Fruit fly (Drosophila melanogaster) whole organism, embryonic: ENCODE measurements around the gene CG33723.

Experiments used
- BtbVII ChIP-seq: fragments of 200-800 bp; sonication (Bioruptor generic); optimal IDR thresholded peaks from 3 replicates; lab custom pipeline; 2017; ENCODE audit warnings: missing biosample characterization, mild to moderate bottlenecking, missing genetic modification characterization
- CG10209 ChIP-seq: fragments of 200-800 bp; sonication (Bioruptor generic); optimal IDR thresholded peaks from 3 replicates; lab custom pipeline; 2017; ENCODE audit warnings: missing biosample characterization, mild to moderate bottlenecking, missing genetic modification characterization, missing genetic modification reagents
- CG11247 ChIP-seq: fragments of 200-800 bp; sonication (Bioruptor generic); IDR thresholded peaks from 2 replicates; pipeline ENCODE4 v1.3.6; 2022; ENCODE audit warnings: missing biosample characterization, missing genetic modification characterization
- CG12071 ChIP-seq: fragments of 200-800 bp; sonication (Bioruptor generic); optimal IDR thresholded peaks from 3 replicates; lab custom pipeline; 2018; ENCODE audit warnings: missing biosample characterization, mild to moderate bottlenecking, missing genetic modification characterization
- CG12744 ChIP-seq: fragments of 200-800 bp; sonication (Bioruptor generic); optimal IDR thresholded peaks from 2 replicates; lab custom pipeline; 2016; ENCODE audit warnings: missing biosample characterization, missing genetic modification characterization
- CG14441 ChIP-seq: fragments of 200-800 bp; sonication (Bioruptor generic); IDR thresholded peaks from 2 replicates; pipeline ENCODE4 v1.3.6; 2022; ENCODE audit warnings: missing biosample characterization, missing genetic modification characterization
- CG14965 ChIP-seq: fragments of 200-800 bp; sonication (Bioruptor generic); optimal IDR thresholded peaks from 2 replicates; lab custom pipeline; 2016; ENCODE audit warnings: missing biosample characterization, missing genetic modification characterization, borderline replicate concordance
- CG15073 ChIP-seq: fragments of 200-800 bp; sonication (Bioruptor generic); optimal IDR thresholded peaks from 2 replicates; lab custom pipeline; 2016; ENCODE audit warnings: missing biosample characterization, missing genetic modification characterization
- CG15269 ChIP-seq: fragments of 200-800 bp; sonication (Bioruptor generic); optimal IDR thresholded peaks from 2 replicates; lab custom pipeline; 2018; ENCODE audit warnings: missing biosample characterization, mild to moderate bottlenecking, missing genetic modification characterization, moderate library complexity
- CG18599 ChIP-seq: fragments of 200-800 bp; sonication (Bioruptor generic); optimal IDR thresholded peaks from 3 replicates; lab custom pipeline; 2017; ENCODE audit warnings: missing biosample characterization, missing genetic modification characterization, mild to moderate bottlenecking, moderate library complexity, missing genetic modification reagents
- CG2678 ChIP-seq: fragments of 200-800 bp; sonication (Bioruptor generic); optimal IDR thresholded peaks from 3 replicates; lab custom pipeline; 2019; ENCODE audit warnings: missing biosample characterization, mild to moderate bottlenecking, missing genetic modification characterization, moderate library complexity
- CG2875 ChIP-seq: fragments of 200-800 bp; sonication (Bioruptor generic); optimal IDR thresholded peaks from 2 replicates; lab custom pipeline; 2017; ENCODE audit warnings: missing biosample characterization, mild to moderate bottlenecking, missing genetic modification characterization, missing genetic modification reagents
- CG34422 ChIP-seq: fragments of 200-800 bp; sonication (Bioruptor generic); IDR thresholded peaks from 3 replicates; pipeline ENCODE4 v1.3.6; 2022; ENCODE audit warnings: missing biosample characterization, missing genetic modification characterization
- CG3847 ChIP-seq: fragments of 200-800 bp; sonication (Bioruptor generic); IDR thresholded peaks from 2 replicates; pipeline ENCODE4 v1.3.6; 2022; ENCODE audit warnings: missing biosample characterization, missing genetic modification characterization
- CG4360 ChIP-seq: fragments of 200-800 bp; sonication (Bioruptor generic); IDR thresholded peaks from 2 replicates; pipeline ENCODE4 v1.3.6; 2022; ENCODE audit warnings: missing biosample characterization, missing genetic modification characterization
- CG7271 ChIP-seq: fragments of 200-800 bp; sonication (Bioruptor generic); optimal IDR thresholded peaks from 2 replicates; lab custom pipeline; 2018; ENCODE audit warnings: missing biosample characterization, mild to moderate bottlenecking, missing genetic modification characterization, moderate library complexity
- CG7372 ChIP-seq: fragments of 200-800 bp; sonication (Bioruptor generic); IDR thresholded peaks from 2 replicates; pipeline ENCODE4 v1.3.6; 2022; ENCODE audit warnings: missing biosample characterization, missing genetic modification characterization
- CG7786 ChIP-seq: fragments of 200-800 bp; sonication (Bioruptor generic); optimal IDR thresholded peaks from 2 replicates; lab custom pipeline; 2016; ENCODE audit warnings: missing biosample characterization, missing genetic modification characterization
- CG7963 ChIP-seq: fragments of 200-800 bp; sonication (Bioruptor generic); IDR thresholded peaks from 3 replicates; pipeline ENCODE4 v1.3.6; 2022; ENCODE audit warnings: missing biosample characterization, missing genetic modification characterization; ENCODE audit not compliant: partially characterized antibody
- CkIIα-i1 ChIP-seq: fragments of 200-800 bp; sonication (Bioruptor generic); IDR thresholded peaks from 2 replicates; pipeline ENCODE4 v1.3.6; 2022; ENCODE audit warnings: missing biosample characterization, missing genetic modification characterization
- CrebB ChIP-seq: fragments of 200-800 bp; sonication (Bioruptor generic); optimal IDR thresholded peaks from 3 replicates; lab custom pipeline; 2018; ENCODE audit warnings: missing biosample characterization, mild to moderate bottlenecking, missing genetic modification characterization
- D19B ChIP-seq: fragments of 200-800 bp; sonication (Bioruptor generic); optimal IDR thresholded peaks from 2 replicates; lab custom pipeline; 2017; ENCODE audit warnings: missing biosample characterization, mild to moderate bottlenecking, missing genetic modification characterization
- Dbx ChIP-seq: fragments of 200-800 bp; sonication (Bioruptor generic); IDR thresholded peaks from 3 replicates; pipeline ENCODE4 v1.3.6; 2022; ENCODE audit warnings: missing biosample characterization, missing genetic modification characterization
- Dfd ChIP-seq, 2 experiments: fragments of >200 bp; optimal IDR thresholded peaks; 2 replicates each; lab custom pipeline; 2017; ENCODE audit warnings: missing biosample characterization in 2 of 2, missing genetic modification characterization in 2 of 2
- Dref ChIP-seq: fragments of 200-800 bp; sonication (Bioruptor generic); IDR thresholded peaks from 2 replicates; pipeline ENCODE4 v1.3.6; 2022; ENCODE audit warnings: missing biosample characterization, missing genetic modification characterization
- H2.0 ChIP-seq: fragments of 200-800 bp; sonication (Bioruptor generic); IDR thresholded peaks from 2 replicates; pipeline ENCODE4 v1.3.6; 2022; ENCODE audit warnings: missing biosample characterization, missing genetic modification characterization
- HLH3B ChIP-seq: fragments of 200-800 bp; sonication (Bioruptor generic); IDR thresholded peaks from 2 replicates; pipeline ENCODE4 v1.3.6; 2022; ENCODE audit warnings: missing biosample characterization, missing genetic modification characterization
- Hey ChIP-seq: fragments of 200-800 bp; sonication (Bioruptor generic); optimal IDR thresholded peaks from 3 replicates; lab custom pipeline; 2018; ENCODE audit warnings: missing biosample characterization, mild to moderate bottlenecking, missing genetic modification characterization
- Hr3 ChIP-seq: fragments of 200-800 bp; sonication (Bioruptor generic); optimal IDR thresholded peaks from 3 replicates; lab custom pipeline; 2016; ENCODE audit warnings: missing biosample characterization, missing genetic modification characterization
- Lpt ChIP-seq: fragments of >200 bp; optimal IDR thresholded peaks from 2 replicates; lab custom pipeline; 2018; ENCODE audit warnings: missing biosample characterization, missing genetic modification characterization
- Meics ChIP-seq: fragments of 200-800 bp; sonication (Bioruptor generic); optimal IDR thresholded peaks from 2 replicates; lab custom pipeline; 2017; ENCODE audit warnings: missing biosample characterization, mild to moderate bottlenecking, missing genetic modification characterization
- Oaz ChIP-seq: fragments of 200-800 bp; sonication (Bioruptor generic); IDR thresholded peaks from 2 replicates; pipeline ENCODE4 v1.3.6; 2022; ENCODE audit warnings: missing biosample characterization, missing genetic modification characterization
- Poxn ChIP-seq: fragments of 200-800 bp; sonication (Bioruptor generic); IDR thresholded peaks from 2 replicates; pipeline ENCODE4 v1.3.6; 2022; ENCODE audit warnings: missing biosample characterization, missing genetic modification characterization
- Rfx ChIP-seq: fragments of 200-800 bp; sonication (Bioruptor generic); IDR thresholded peaks from 2 replicates; pipeline ENCODE4 v1.3.6; 2022; ENCODE audit warnings: missing biosample characterization, missing genetic modification characterization
- Scr ChIP-seq: fragments of 200-800 bp; sonication (Bioruptor generic); IDR thresholded peaks from 2 replicates; pipeline ENCODE4 v1.3.6; 2022; ENCODE audit warnings: missing biosample characterization, missing genetic modification characterization; ENCODE audit not compliant: partially characterized antibody
- Taf1 ChIP-seq: fragments of 200-800 bp; sonication (Bioruptor generic); IDR thresholded peaks from 2 replicates; pipeline ENCODE4 v1.3.6; 2022; ENCODE audit warnings: missing biosample characterization, missing genetic modification characterization
- Usf ChIP-seq: fragments of 200-800 bp; sonication (Bioruptor generic); optimal IDR thresholded peaks from 2 replicates; lab custom pipeline; 2017; ENCODE audit warnings: missing genotype, missing biosample characterization, missing genetic modification characterization
- Vsx1 ChIP-seq: fragments of 200-800 bp; sonication (Bioruptor generic); optimal IDR thresholded peaks from 2 replicates; lab custom pipeline; 2017; ENCODE audit warnings: missing biosample characterization, mild to moderate bottlenecking, missing genetic modification characterization, missing genetic modification reagents
- Xbp1 ChIP-seq: fragments of 200-800 bp; sonication (Bioruptor generic); optimal IDR thresholded peaks from 3 replicates; lab custom pipeline; 2016; ENCODE audit warnings: missing biosample characterization, mild to moderate bottlenecking, missing genetic modification characterization
- cato ChIP-seq: fragments of 200-800 bp; sonication (Bioruptor generic); optimal IDR thresholded peaks from 2 replicates; lab custom pipeline; 2016; ENCODE audit warnings: missing biosample characterization, missing genetic modification characterization, borderline replicate concordance
- ems ChIP-seq: fragments of 200-800 bp; sonication (Bioruptor generic); optimal IDR thresholded peaks from 3 replicates; lab custom pipeline; 2016; ENCODE audit warnings: missing biosample characterization, missing genetic modification characterization
- ewg ChIP-seq: fragments of 200-800 bp; sonication (Bioruptor generic); optimal IDR thresholded peaks from 3 replicates; lab custom pipeline; 2017; ENCODE audit warnings: mild to moderate bottlenecking, missing biosample characterization, missing genetic modification reagents, missing genetic modification characterization
- grau ChIP-seq: fragments of 200-800 bp; optimal IDR thresholded peaks from 3 replicates; lab custom pipeline; 2019; ENCODE audit warnings: missing biosample characterization, mild to moderate bottlenecking, missing genetic modification characterization, moderate library complexity
- gro ChIP-seq: fragments of 200-800 bp; sonication (Bioruptor generic); optimal IDR thresholded peaks from 2 replicates; lab custom pipeline; 2016; ENCODE audit warnings: missing biosample characterization, missing genetic modification characterization
- hb ChIP-seq: fragments of 200-800 bp; sonication (Bioruptor generic); IDR thresholded peaks from 3 replicates; pipeline ENCODE4 v1.3.6; 2022; ENCODE audit warnings: missing biosample characterization, missing genetic modification characterization; ENCODE audit not compliant: partially characterized antibody
- mirr ChIP-seq: fragments of 200-800 bp; sonication (Bioruptor generic); optimal IDR thresholded peaks from 3 replicates; lab custom pipeline; 2018; ENCODE audit warnings: missing biosample characterization, mild to moderate bottlenecking, missing genetic modification characterization
- pan ChIP-seq, 4 experiments: fragments of >200 bp in 3 of 4; fragments of 200-800 bp in 1 of 4; sonication (Bioruptor generic) in 1 of 4; optimal IDR thresholded peaks in 3 of 4; IDR thresholded peaks in 1 of 4; 2 replicates each; pipeline versions ENCODE4 v1.3.6 to Lab custom; 2017 to 2022; ENCODE audit warnings: missing biosample characterization in 2 of 4, missing genetic modification characterization in 2 of 4, mixed read lengths in 1 of 4
- pros ChIP-seq: fragments of 200-800 bp; sonication (Bioruptor generic); optimal IDR thresholded peaks from 3 replicates; lab custom pipeline; 2019; ENCODE audit warnings: missing biosample characterization, mild to moderate bottlenecking, missing genetic modification characterization, moderate library complexity
- sens-2 ChIP-seq: fragments of 200-800 bp; sonication (Bioruptor generic); IDR thresholded peaks from 2 replicates; pipeline ENCODE4 v1.3.6; 2022; ENCODE audit warnings: missing biosample characterization, missing genetic modification characterization
- seq ChIP-seq: fragments of 200-800 bp; sonication (Bioruptor generic); IDR thresholded peaks from 2 replicates; pipeline ENCODE4 v1.3.6; 2022; ENCODE audit warnings: missing biosample characterization, missing genetic modification characterization
- trh ChIP-seq: fragments of 200-800 bp; sonication (Bioruptor generic); optimal IDR thresholded peaks from 2 replicates; lab custom pipeline; 2016; ENCODE audit warnings: missing biosample characterization, missing genetic modification characterization

Gene CG33723

DNA sequence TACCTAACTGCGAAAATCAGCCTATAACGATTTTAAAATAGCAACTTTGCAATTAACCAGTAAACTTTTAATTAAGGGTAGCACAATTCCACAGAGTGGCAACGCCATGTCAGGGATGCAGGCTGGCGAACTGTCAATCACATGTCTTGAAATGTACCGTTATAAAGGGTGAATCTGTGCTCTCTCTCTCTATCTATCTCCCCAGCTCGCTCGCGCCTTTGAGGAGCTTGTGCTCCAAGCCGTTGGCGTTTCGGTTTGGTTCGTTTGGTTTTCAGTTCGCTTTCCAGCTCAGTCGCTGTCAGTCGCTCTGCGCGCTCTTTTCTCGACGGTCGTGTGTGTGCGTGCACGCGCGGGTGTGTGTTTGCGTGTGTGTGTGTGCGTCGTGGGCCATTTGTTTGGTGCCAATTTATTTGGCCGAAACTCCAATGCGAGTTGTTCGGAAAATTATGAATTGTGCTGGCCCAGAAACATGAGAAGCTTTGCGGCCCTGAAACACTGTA, 3.3 kb downstream of the CG33723 start, which contains the start of gene numb (continued):
- TF ChIP-seq HLH3B (GFP tag; lab: Robert Waterston, UW) (no peak), CG7372 (GFP tag; lab: Robert Waterston, UW) (no peak), Rfx (GFP tag; lab: Robert Waterston, UW) (peak; percentile 26; the same call in 1 of the 2 replicates), CG2678 (tag; lab: Kevin White, UChicago) (no peak), Dfd (GFP tag; optimal IDR thresholded peaks at IDR 0.05; lab: Kevin White, UChicago) (peak in 1 of 2 experiments; percentile 33), CG14965 (GFP tag; lab: Kevin White, UChicago) (no peak), Hey (peak; percentile 34), Xbp1 (no peak), ems (GFP tag; lab: Kevin White, UChicago) (no peak), Vsx1 (GFP tag; lab: Kevin White, UChicago) (no peak), cato (GFP tag; lab: Kevin White, UChicago) (no peak), CkIIα-i1 (GFP tag; lab: Robert Waterston, UW) (no peak), pros (no peak), CG18599 (GFP tag; lab: Kevin White, UChicago) (no peak), hb (no peak), D19B (GFP tag; lab: Kevin White, UChicago) (no peak), CrebB (tag; lab: Kevin White, UChicago) (no peak), Dref (no peak), CG11247 (GFP tag; lab: Robert Waterston, UW) (no peak), ewg (GFP tag; lab: Kevin White, UChicago) (no peak), Scr (peak; percentile 29), CG15269 (tag; lab: Kevin White, UChicago) (no peak), BtbVII (GFP tag; lab: Kevin White, UChicago) (no peak), Dbx (GFP tag; lab: Robert Waterston, UW) (peak; percentile 67; the same call in 1 of the 3 replicates), CG4360 (no peak), CG15073 (no peak), trh (GFP tag; lab: Kevin White, UChicago) (no peak), pan (optimal IDR thresholded peaks at IDR 0.05; lab: Kevin White, UChicago) (no peak), pan (GFP tag; optimal IDR thresholded peaks at IDR 0.05 in 1 of 2, IDR thresholded peaks at IDR 0.05 in 1 of 2) (no peak), Meics (GFP tag; lab: Kevin White, UChicago) (no peak), CG34422 (GFP tag; lab: Robert Waterston, UW) (peak; percentile 56; the same call in 1 of the 3 replicates), CG3847 (no peak), CG2875 (GFP tag; lab: Kevin White, UChicago) (no peak), CG12744 (no peak), CG7963 (GFP tag; lab: Robert Waterston, UW) (no peak), seq (GFP tag; lab: Robert Waterston, UW) (peak; percentile 53), H2.0 (GFP tag; lab: Robert Waterston, UW) (no peak), CG7271 (no peak), Lpt (GFP tag; lab: Kevin White, UChicago) (no peak), Usf (GFP tag; lab: Kevin White, UChicago) (no peak), Poxn (GFP tag; lab: Robert Waterston, UW) (no peak), mirr (GFP tag; lab: Kevin White, UChicago) (peak; percentile 32), CG14441 (GFP tag; lab: Robert Waterston, UW) (no peak), CG7786 (GFP tag; lab: Kevin White, UChicago) (no peak), CG10209 (GFP tag; lab: Kevin White, UChicago) (no peak), Oaz (GFP tag; lab: Robert Waterston, UW) (no peak), CG12071 (GFP tag; lab: Kevin White, UChicago) (no peak), Taf1 (GFP tag; lab: Robert Waterston, UW) (no peak), grau (tag; lab: Kevin White, UChicago) (peak; percentile 16), sens-2 (no peak), Hr3 (no peak), gro (GFP tag; lab: Kevin White, UChicago) (peak; percentile 11)
